Fruit fly (Drosophila melanogaster) whole organism, embryonic: ENCODE data around the gene Trpgamma.

Source experiments
- ATbp ChIP-seq: fragments of 200-800 bp; sonication (Bioruptor generic); optimal IDR thresholded peaks from 2 replicates; lab custom pipeline; 2017; ENCODE audit warnings: missing biosample characterization, mild to moderate bottlenecking, missing genetic modification characterization, missing genetic modification reagents
- CG11504 ChIP-seq: fragments of 200-800 bp; sonication (Bioruptor generic); optimal IDR thresholded peaks from 3 replicates; lab custom pipeline; 2019; ENCODE audit warnings: missing biosample characterization, mild to moderate bottlenecking, missing genetic modification characterization, moderate library complexity
- CG12071 ChIP-seq: fragments of 200-800 bp; sonication (Bioruptor generic); optimal IDR thresholded peaks from 3 replicates; lab custom pipeline; 2018; ENCODE audit warnings: missing biosample characterization, mild to moderate bottlenecking, missing genetic modification characterization
- CG12155 ChIP-seq: fragments of 200-800 bp; sonication (Bioruptor generic); optimal IDR thresholded peaks from 3 replicates; lab custom pipeline; 2016; ENCODE audit warnings: missing biosample characterization, missing genetic modification characterization
- CG13296 ChIP-seq: fragments of 200-800 bp; sonication (Bioruptor generic); optimal IDR thresholded peaks from 3 replicates; lab custom pipeline; 2018; ENCODE audit warnings: missing biosample characterization, mild to moderate bottlenecking, missing genetic modification characterization
- CG14710 ChIP-seq: fragments of 200-800 bp; sonication (Bioruptor generic); optimal IDR thresholded peaks from 3 replicates; lab custom pipeline; 2019; ENCODE audit warnings: missing biosample characterization, mild to moderate bottlenecking, missing genetic modification characterization, moderate library complexity
- CG14860 ChIP-seq: fragments of 200-800 bp; sonication (Bioruptor generic); IDR thresholded peaks from 3 replicates; pipeline ENCODE4 v1.3.6; 2022; ENCODE audit warnings: missing biosample characterization, missing genetic modification characterization; ENCODE audit not compliant: partially characterized antibody
- CG15011 ChIP-seq: fragments of 200-800 bp; sonication (Bioruptor generic); optimal IDR thresholded peaks from 3 replicates; lab custom pipeline; 2018; ENCODE audit warnings: missing biosample characterization, mild to moderate bottlenecking, missing genetic modification characterization
- CG15269 ChIP-seq: fragments of 200-800 bp; sonication (Bioruptor generic); optimal IDR thresholded peaks from 2 replicates; lab custom pipeline; 2018; ENCODE audit warnings: missing biosample characterization, mild to moderate bottlenecking, missing genetic modification characterization, moderate library complexity
- CG1529 ChIP-seq: fragments of 200-800 bp; sonication (Bioruptor generic); optimal IDR thresholded peaks from 3 replicates; lab custom pipeline; 2018; ENCODE audit warnings: missing biosample characterization, missing genetic modification characterization
- CG17359 ChIP-seq: fragments of 200-800 bp; sonication (Bioruptor generic); optimal IDR thresholded peaks from 3 replicates; lab custom pipeline; 2018; ENCODE audit warnings: missing biosample characterization, mild to moderate bottlenecking, missing genetic modification characterization, moderate library complexity
- CG18764 ChIP-seq: fragments of 200-800 bp; sonication (Bioruptor generic); optimal IDR thresholded peaks from 3 replicates; lab custom pipeline; 2016; ENCODE audit warnings: missing biosample characterization, missing genetic modification characterization
- CG2120 ChIP-seq: fragments of 200-800 bp; sonication (Bioruptor generic); optimal IDR thresholded peaks from 3 replicates; lab custom pipeline; 2016; ENCODE audit warnings: missing biosample characterization, missing genetic modification characterization
- CG2199 ChIP-seq: fragments of 200-800 bp; sonication (Bioruptor generic); IDR thresholded peaks from 3 replicates; pipeline ENCODE4 v1.3.6; 2022; ENCODE audit warnings: missing biosample characterization, missing genetic modification characterization
- CG2202 ChIP-seq: fragments of 200-800 bp; sonication (Bioruptor generic); optimal IDR thresholded peaks from 2 replicates; lab custom pipeline; 2018; ENCODE audit warnings: missing biosample characterization, mild to moderate bottlenecking, missing genetic modification characterization
- CG2678 ChIP-seq: fragments of 200-800 bp; sonication (Bioruptor generic); optimal IDR thresholded peaks from 3 replicates; lab custom pipeline; 2019; ENCODE audit warnings: missing biosample characterization, mild to moderate bottlenecking, missing genetic modification characterization, moderate library complexity
- CG3281 ChIP-seq: fragments of 200-800 bp; sonication (Bioruptor generic); optimal IDR thresholded peaks from 3 replicates; lab custom pipeline; 2017; ENCODE audit warnings: missing biosample characterization, mild to moderate bottlenecking, missing genetic modification characterization
- CG7556 ChIP-seq: fragments of 200-800 bp; sonication (Bioruptor generic); optimal IDR thresholded peaks from 2 replicates; lab custom pipeline; 2017; ENCODE audit warnings: missing biosample characterization, mild to moderate bottlenecking, missing genetic modification characterization
- CG8924 ChIP-seq: fragments of 200-800 bp; optimal IDR thresholded peaks from 3 replicates; lab custom pipeline; 2019; ENCODE audit warnings: missing biosample characterization, mild to moderate bottlenecking, missing genetic modification characterization, moderate library complexity
- Camta ChIP-seq: fragments of 200-800 bp; sonication (Bioruptor generic); optimal IDR thresholded peaks from 2 replicates; lab custom pipeline; 2016; ENCODE audit warnings: missing biosample characterization, missing genetic modification characterization
- CoRest ChIP-seq: fragments of 200-800 bp; sonication (Bioruptor generic); optimal IDR thresholded peaks from 3 replicates; lab custom pipeline; 2018; ENCODE audit warnings: missing biosample characterization, mild to moderate bottlenecking, missing genetic modification characterization, moderate library complexity
- D19A ChIP-seq: fragments of 200-800 bp; optimal IDR thresholded peaks from 3 replicates; lab custom pipeline; 2019; ENCODE audit warnings: missing biosample characterization, mild to moderate bottlenecking, missing genetic modification characterization, moderate library complexity
- Dek ChIP-seq: fragments of 200-800 bp; sonication (Bioruptor generic); optimal IDR thresholded peaks from 3 replicates; lab custom pipeline; 2019; ENCODE audit warnings: missing biosample characterization, mild to moderate bottlenecking, missing genetic modification characterization, moderate library complexity
- E2f1 ChIP-seq: fragments of 200-800 bp; sonication (Bioruptor generic); IDR thresholded peaks from 2 replicates; pipeline ENCODE4 v1.3.6; 2022; ENCODE audit warnings: missing biosample characterization, missing genetic modification characterization
- Elba2 ChIP-seq: fragments of 200-800 bp; sonication (Bioruptor generic); optimal IDR thresholded peaks from 3 replicates; lab custom pipeline; 2016; ENCODE audit warnings: missing biosample characterization, missing genetic modification characterization
- Fer2 ChIP-seq: fragments of 200-800 bp; sonication (Bioruptor generic); optimal IDR thresholded peaks from 2 replicates; lab custom pipeline; 2018; ENCODE audit warnings: missing biosample characterization, mild to moderate bottlenecking, missing genetic modification characterization, moderate library complexity
- Hmr ChIP-seq: fragments of 200-800 bp; sonication (Bioruptor generic); optimal IDR thresholded peaks from 3 replicates; lab custom pipeline; 2017; ENCODE audit warnings: mild to moderate bottlenecking, missing biosample characterization, missing genetic modification reagents, missing genetic modification characterization
- MTF-1 ChIP-seq: fragments of 200-800 bp; sonication (Bioruptor generic); optimal IDR thresholded peaks from 2 replicates; lab custom pipeline; 2018; ENCODE audit warnings: missing biosample characterization, mild to moderate bottlenecking, missing genetic modification characterization, borderline replicate concordance
- NK7.1 ChIP-seq: fragments of 200-800 bp; sonication (Bioruptor generic); optimal IDR thresholded peaks from 3 replicates; lab custom pipeline; 2016; ENCODE audit warnings: missing biosample characterization, missing genetic modification characterization
- NfI ChIP-seq: fragments of 200-800 bp; sonication (Bioruptor generic); optimal IDR thresholded peaks from 3 replicates; lab custom pipeline; 2018; ENCODE audit warnings: missing biosample characterization, mild to moderate bottlenecking, missing genetic modification characterization, moderate library complexity
- Sox100B ChIP-seq: fragments of 200-800 bp; sonication (Bioruptor generic); optimal IDR thresholded peaks from 3 replicates; lab custom pipeline; 2018; ENCODE audit warnings: missing biosample characterization, mild to moderate bottlenecking, missing genetic modification characterization
- cwo ChIP-seq: fragments of 200-800 bp; sonication (Bioruptor generic); optimal IDR thresholded peaks from 3 replicates; lab custom pipeline; 2017; ENCODE audit warnings: missing biosample characterization, missing genetic modification characterization, mild to moderate bottlenecking, moderate library complexity, missing genetic modification reagents
- dmrt11E ChIP-seq: fragments of 200-800 bp; sonication (Bioruptor generic); optimal IDR thresholded peaks from 3 replicates; lab custom pipeline; 2018; ENCODE audit warnings: missing biosample characterization, mild to moderate bottlenecking, missing genetic modification characterization, moderate library complexity
- fd3F ChIP-seq: fragments of 200-800 bp; sonication (Bioruptor generic); optimal IDR thresholded peaks from 2 replicates; lab custom pipeline; 2018; ENCODE audit warnings: missing biosample characterization, mild to moderate bottlenecking, missing genetic modification characterization, moderate library complexity
- gcm ChIP-seq: fragments of 200-800 bp; sonication (Bioruptor generic); optimal IDR thresholded peaks from 2 replicates; lab custom pipeline; 2019; ENCODE audit warnings: missing biosample characterization, mild to moderate bottlenecking, missing genetic modification characterization, moderate library complexity
- gsb ChIP-seq: fragments of 200-800 bp; sonication (Bioruptor generic); IDR thresholded peaks from 2 replicates; pipeline ENCODE4 v1.3.6; 2022; ENCODE audit warnings: missing biosample characterization, missing genetic modification characterization
- kay ChIP-seq: fragments of 200-800 bp; sonication (Bioruptor generic); optimal IDR thresholded peaks from 2 replicates; lab custom pipeline; 2016; ENCODE audit warnings: missing biosample characterization, missing genetic modification characterization
- kni ChIP-seq: fragments of 200-800 bp; sonication (Bioruptor generic); optimal IDR thresholded peaks from 3 replicates; lab custom pipeline; 2017; ENCODE audit warnings: mild to moderate bottlenecking, missing biosample characterization, missing genetic modification reagents, missing genetic modification characterization
- knrl ChIP-seq: fragments of 200-800 bp; sonication (Bioruptor generic); IDR thresholded peaks from 3 replicates; pipeline ENCODE4 v1.3.6; 2022; ENCODE audit warnings: missing biosample characterization, missing genetic modification characterization; ENCODE audit not compliant: partially characterized antibody
- oc ChIP-seq: fragments of 200-800 bp; sonication (Bioruptor generic); optimal IDR thresholded peaks from 2 replicates; lab custom pipeline; 2018; ENCODE audit warnings: missing biosample characterization, mild to moderate bottlenecking, missing genetic modification characterization, moderate library complexity
- odd ChIP-seq: fragments of 200-800 bp; sonication (Bioruptor generic); optimal IDR thresholded peaks from 2 replicates; lab custom pipeline; 2017; ENCODE audit warnings: missing biosample characterization, mild to moderate bottlenecking, missing genetic modification characterization
- sr ChIP-seq: fragments of 200-800 bp; sonication (Bioruptor generic); IDR thresholded peaks from 3 replicates; pipeline ENCODE4 v1.3.6; 2022; ENCODE audit warnings: missing biosample characterization, missing genetic modification characterization
- tgo ChIP-seq: fragments of 200-800 bp; sonication (Bioruptor generic); IDR thresholded peaks from 3 replicates; pipeline ENCODE4 v1.3.6; 2022; ENCODE audit warnings: missing biosample characterization, missing genetic modification characterization
- tin ChIP-seq: fragments of 200-800 bp; sonication (Bioruptor generic); optimal IDR thresholded peaks from 3 replicates; lab custom pipeline; 2016; ENCODE audit warnings: missing biosample characterization, missing genetic modification characterization
- trem ChIP-seq: fragments of 200-800 bp; optimal IDR thresholded peaks from 3 replicates; lab custom pipeline; 2019; ENCODE audit warnings: missing biosample characterization, mild to moderate bottlenecking, missing genetic modification characterization, moderate library complexity
- twi ChIP-seq: fragments of 200-800 bp; optimal IDR thresholded peaks from 2 replicates; lab custom pipeline; 2019; ENCODE audit warnings: missing biosample characterization, mild to moderate bottlenecking, missing genetic modification characterization, moderate library complexity
- unc-4 ChIP-seq: fragments of 200-800 bp; sonication (Bioruptor generic); IDR thresholded peaks from 2 replicates; pipeline ENCODE4 v1.3.6; 2022; ENCODE audit warnings: missing biosample characterization, missing genetic modification characterization; ENCODE audit not compliant: partially characterized antibody
- wdn ChIP-seq: fragments of 200-800 bp; sonication (Bioruptor generic); IDR thresholded peaks from 2 replicates; pipeline ENCODE4 v1.3.6; 2022; ENCODE audit warnings: missing biosample characterization, missing genetic modification characterization

Gene Trpgamma

dm6 chr2L:16684908-16685611 lies 8.6 kb upstream of the Trpgamma start (continued):
- TF ChIP-seq CG2202: no peak
- TF ChIP-seq tgo (GFP tag; lab: Robert Waterston, UW): no peak
- TF ChIP-seq CG8924: peak; percentile 66
- no peak for TF ChIP-seq CG14860 (GFP tag; lab: Robert Waterston, UW)
- peak; percentile 78 for TF ChIP-seq Hmr (GFP tag; lab: Kevin White, UChicago)
- peak; percentile 65 for TF ChIP-seq CG3281 (GFP tag; lab: Kevin White, UChicago)
- TF ChIP-seq trem (tag; lab: Kevin White, UChicago): peak; percentile 49
- no peak for TF ChIP-seq Elba2 (GFP tag; lab: Kevin White, UChicago)
- TF ChIP-seq CG14710 (tag; lab: Kevin White, UChicago): peak; percentile 64
- no peak for TF ChIP-seq CG18764
- no peak for TF ChIP-seq wdn (GFP tag; lab: Robert Waterston, UW)
- peak; percentile 78 for TF ChIP-seq Sox100B
- TF ChIP-seq fd3F (GFP tag; lab: Kevin White, UChicago): peak; percentile 56
- TF ChIP-seq CG15269 (tag; lab: Kevin White, UChicago): peak; percentile 77
- peak; percentile 45 for TF ChIP-seq E2f1 (GFP tag; lab: Robert Waterston, UW)
- TF ChIP-seq CG2120 (GFP tag; lab: Kevin White, UChicago): peak; percentile 32
- no peak for TF ChIP-seq NK7.1 (GFP tag; lab: Kevin White, UChicago)
- peak; percentile 81 for TF ChIP-seq CoRest (tag; lab: Kevin White, UChicago)
- TF ChIP-seq gcm (GFP tag; lab: Kevin White, UChicago): peak; percentile 55
- TF ChIP-seq Camta (GFP tag; lab: Kevin White, UChicago): no peak
- TF ChIP-seq twi (tag; lab: Kevin White, UChicago): peak; percentile 15
- TF ChIP-seq unc-4 (GFP tag; lab: Robert Waterston, UW): no peak
- peak; percentile 4 for TF ChIP-seq MTF-1 (GFP tag; lab: Kevin White, UChicago)
- peak; percentile 89 for TF ChIP-seq CG2678 (tag; lab: Kevin White, UChicago)
- TF ChIP-seq kni (GFP tag; lab: Kevin White, UChicago): no peak
- TF ChIP-seq Dek (tag; lab: Kevin White, UChicago): peak; percentile 45
- no peak for TF ChIP-seq CG12071
- TF ChIP-seq kay (GFP tag; lab: Kevin White, UChicago): peak; percentile 15
- peak; percentile 6 for TF ChIP-seq dmrt11E (tag; lab: Kevin White, UChicago)
- peak; percentile 41 for TF ChIP-seq ATbp (GFP tag; lab: Kevin White, UChicago)
- peak; percentile 63 for TF ChIP-seq D19A (tag; lab: Kevin White, UChicago)
- TF ChIP-seq NfI (GFP tag; lab: Kevin White, UChicago): peak; percentile 22
- TF ChIP-seq cwo: peak; percentile 75
- peak; percentile 68 for TF ChIP-seq CG13296 (GFP tag; lab: Kevin White, UChicago)
- TF ChIP-seq tin (GFP tag; lab: Kevin White, UChicago): no peak
- peak; percentile 66; the same call in 2 of the 3 replicates for TF ChIP-seq CG2199 (GFP tag; lab: Robert Waterston, UW)
- TF ChIP-seq gsb: no peak
- TF ChIP-seq oc (tag; lab: Kevin White, UChicago): peak; percentile 50
- no peak for TF ChIP-seq CG1529 (GFP tag; lab: Kevin White, UChicago)
- peak; percentile 9 for TF ChIP-seq Fer2
- TF ChIP-seq CG11504: peak; percentile 84
- TF ChIP-seq CG17359 (tag; lab: Kevin White, UChicago): peak; percentile 33
- peak; percentile 57 for TF ChIP-seq odd
- peak; percentile 28 for TF ChIP-seq CG12155 (GFP tag; lab: Kevin White, UChicago)
- TF ChIP-seq sr (GFP tag; lab: Robert Waterston, UW): no peak
- no peak for TF ChIP-seq knrl
- TF ChIP-seq CG15011 (GFP tag; lab: Kevin White, UChicago): peak; percentile 60
- peak; percentile 80 for TF ChIP-seq CG7556 (GFP tag; lab: Kevin White, UChicago)
